Fruit fly (Drosophila melanogaster): ENCODE results near the gene Sfxn1-3.

Sfxn1-3 gene

dm6 chr3R:4403706-4404392, 25.4 kb downstream of the Sfxn1-3 start (continued):
- TF ChIP-seq ci (GFP tag; IDR thresholded peaks at IDR 0.05) (peak; percentile 22; the same call in 1 of the 3 replicates), grau (tag; optimal IDR thresholded peaks at IDR 0.05) (peak; percentile 79), bcd (GFP tag; optimal IDR thresholded peaks at IDR 0.05) (no peak), Bteb2 (GFP tag; optimal IDR thresholded peaks at IDR 0.05) (no peak), MESR4 (GFP tag; optimal IDR thresholded peaks at IDR 0.05) (no peak), Camta (GFP tag; optimal IDR thresholded peaks at IDR 0.05) (no peak), B-H2 (GFP tag; optimal IDR thresholded peaks at IDR 0.05) (no peak), CG4820 (GFP tag; optimal IDR thresholded peaks at IDR 0.05) (no peak), CG10274 (GFP tag; optimal IDR thresholded peaks at IDR 0.05) (peak; percentile 9), gt (GFP tag; IDR thresholded peaks at IDR 0.05) (no peak), CG12155 (GFP tag; optimal IDR thresholded peaks at IDR 0.05) (peak; percentile 8), CG11085 (GFP tag; IDR thresholded peaks at IDR 0.05) (no peak), CG11695 (GFP tag; IDR thresholded peaks at IDR 0.05) (no peak), jing (GFP tag; optimal IDR thresholded peaks at IDR 0.05) (no peak), klu (GFP tag; IDR thresholded peaks at IDR 0.05) (no peak), D19A (tag; optimal IDR thresholded peaks at IDR 0.05) (no peak), vvl (GFP tag; IDR thresholded peaks at IDR 0.05) (no peak), CG11560 (tag; IDR thresholded peaks at IDR 0.05) (no peak), CG30403 (GFP tag; optimal IDR thresholded peaks at IDR 0.05) (no peak), CG7839 (tag; optimal IDR thresholded peaks at IDR 0.05) (no peak), sna (GFP tag; IDR thresholded peaks at IDR 0.05; ENCODE audit: partially characterized antibody) (no peak), scrt (GFP tag; optimal IDR thresholded peaks at IDR 0.05) (no peak), ERR (GFP tag; optimal IDR thresholded peaks at IDR 0.05) (peak; percentile 26), lov (optimal IDR thresholded peaks at IDR 0.05) (no peak), lov (GFP tag; IDR thresholded peaks at IDR 0.05) (0 out of 3 replicates have a peak, but pooled peaks have one; percentile 55), Dp (GFP tag; optimal IDR thresholded peaks at IDR 0.05) (no peak), CG17359 (tag; optimal IDR thresholded peaks at IDR 0.05) (no peak), CG7745 (tag; optimal IDR thresholded peaks at IDR 0.05) (no peak), CG42726 (GFP tag; IDR thresholded peaks at IDR 0.05; ENCODE audit: partially characterized antibody) (no peak), odd (GFP tag; optimal IDR thresholded peaks at IDR 0.05) (no peak), CG33213 (GFP tag; optimal IDR thresholded peaks at IDR 0.05) (no peak), ems (GFP tag; optimal IDR thresholded peaks at IDR 0.05) (peak; percentile 8), CG12769 (tag; optimal IDR thresholded peaks at IDR 0.05) (peak; percentile 50), CG5180 (GFP tag; optimal IDR thresholded peaks at IDR 0.05) (no peak), btn (GFP tag; optimal IDR thresholded peaks at IDR 0.05) (no peak), bab2 (GFP tag; optimal IDR thresholded peaks at IDR 0.05) (no peak), CTCF (GFP tag; optimal IDR thresholded peaks at IDR 0.05) (no peak), CG13123 (GFP tag; optimal IDR thresholded peaks at IDR 0.05) (no peak), Chrac-16 (GFP tag; optimal IDR thresholded peaks at IDR 0.05) (peak; percentile 5), CG6175 (GFP tag; IDR thresholded peaks at IDR 0.05) (no peak), dysf (GFP tag; IDR thresholded peaks at IDR 0.05) (no peak), CG1792 (GFP tag; optimal IDR thresholded peaks at IDR 0.05) (no peak), wor (GFP tag; IDR thresholded peaks at IDR 0.05) (no peak), Deaf1 (tag; optimal IDR thresholded peaks at IDR 0.05) (peak; percentile 45), CG14710 (tag; optimal IDR thresholded peaks at IDR 0.05) (no peak), corto (GFP tag; optimal IDR thresholded peaks at IDR 0.05) (no peak), CG1529 (GFP tag; optimal IDR thresholded peaks at IDR 0.05) (no peak), pho (GFP tag; optimal IDR thresholded peaks at IDR 0.05) (no peak), ttk (GFP tag; IDR thresholded peaks at IDR 0.05) (no peak), Hmr (GFP tag; optimal IDR thresholded peaks at IDR 0.05) (peak; percentile 45), CG10267 (tag; optimal IDR thresholded peaks at IDR 0.05) (no peak), HHEX (GFP tag; optimal IDR thresholded peaks at IDR 0.05) (peak; percentile 7)
